Worm (Caenorhabditis elegans) whole organism, late embryonic: ENCODE measurements around the gene cnnm-2.
A peak's percentile ranks its signal among the peaks of the same experiment; 100 is the strongest.

ENCODE experiments used
- C08G9.2 ChIP-seq: sonication (generic microtip); optimal IDR thresholded peaks from 2 replicates; lab custom pipeline; 2016; ENCODE audit warnings: mild to moderate bottlenecking, missing genetic modification characterization, moderate library complexity, missing compliant biosample characterization
- C38D4.7 ChIP-seq: fragments of 200-800 bp; sonication (Bioruptor generic); optimal IDR thresholded peaks from 2 replicates; lab custom pipeline; 2018; ENCODE audit warnings: mild to moderate bottlenecking, missing genetic modification characterization, moderate library complexity, missing compliant biosample characterization
- F13H6.1 ChIP-seq: sonication (generic microtip); optimal IDR thresholded peaks from 2 replicates; lab custom pipeline; 2016; ENCODE audit warnings: missing genetic modification characterization, missing compliant biosample characterization
- K02D7.2 ChIP-seq: sonication (generic microtip); optimal IDR thresholded peaks from 2 replicates; lab custom pipeline; 2017; ENCODE audit warnings: mild to moderate bottlenecking, missing genetic modification characterization, missing compliant biosample characterization
- T23F11.4 ChIP-seq: fragments of 200-800 bp; sonication (Bioruptor generic); optimal IDR thresholded peaks from 2 replicates; lab custom pipeline; 2018; ENCODE audit warnings: mild to moderate bottlenecking, missing genetic modification characterization, missing compliant biosample characterization
- ama-1 ChIP-seq: fragments of 150-350 bp; optimal IDR thresholded peaks from 2 replicates; lab custom pipeline; 2014
- ceh-14 ChIP-seq: sonication (generic microtip); optimal IDR thresholded peaks from 2 replicates; lab custom pipeline; 2016; ENCODE audit warnings: missing genotype, missing genetic modification characterization, missing compliant biosample characterization
- ceh-18 ChIP-seq: sonication (generic microtip); optimal IDR thresholded peaks from 2 replicates; lab custom pipeline; 2016; ENCODE audit warnings: missing genetic modification characterization, missing compliant biosample characterization
- ceh-2 ChIP-seq: sonication (generic microtip); optimal IDR thresholded peaks from 2 replicates; lab custom pipeline; 2016; ENCODE audit warnings: missing genotype, missing genetic modification characterization, missing compliant biosample characterization
- ceh-24 ChIP-seq: sonication (generic microtip); optimal IDR thresholded peaks from 2 replicates; lab custom pipeline; 2016; ENCODE audit warnings: mild to moderate bottlenecking, missing genetic modification characterization, missing compliant biosample characterization
- ceh-30 ChIP-seq: fragments of 150-350 bp; optimal IDR thresholded peaks from 2 replicates; lab custom pipeline; 2014; ENCODE audit warnings: missing biosample characterization, missing genetic modification characterization
- ceh-31 ChIP-seq: sonication (generic microtip); optimal IDR thresholded peaks from 2 replicates; lab custom pipeline; 2016; ENCODE audit warnings: missing genetic modification characterization, missing compliant biosample characterization
- ceh-48 ChIP-seq: sonication (generic microtip); optimal IDR thresholded peaks from 2 replicates; lab custom pipeline; 2016; ENCODE audit warnings: missing genetic modification characterization, inconsistent platforms, missing compliant biosample characterization
- ceh-6 ChIP-seq: fragments of 200-800 bp; sonication (Bioruptor generic); optimal IDR thresholded peaks from 2 replicates; lab custom pipeline; 2018; ENCODE audit warnings: mild to moderate bottlenecking, missing genetic modification characterization, missing compliant biosample characterization
- elt-4 ChIP-seq: sonication (generic microtip); optimal IDR thresholded peaks from 2 replicates; lab custom pipeline; 2016; ENCODE audit warnings: missing genetic modification characterization, missing compliant biosample characterization
- fax-1 ChIP-seq: sonication (generic microtip); optimal IDR thresholded peaks from 2 replicates; lab custom pipeline; 2016; ENCODE audit warnings: missing genotype, missing genetic modification characterization, missing compliant biosample characterization
- fkh-6 ChIP-seq: sonication (generic microtip); optimal IDR thresholded peaks from 2 replicates; lab custom pipeline; 2016; ENCODE audit warnings: missing genetic modification characterization, missing compliant biosample characterization
- gmeb-2 ChIP-seq: sonication (generic microtip); optimal IDR thresholded peaks from 2 replicates; lab custom pipeline; 2016; ENCODE audit warnings: missing genetic modification characterization, inconsistent platforms, missing compliant biosample characterization
- hlh-13 ChIP-seq: fragments of 200-800 bp; sonication (Bioruptor generic); optimal IDR thresholded peaks from 2 replicates; lab custom pipeline; 2018; ENCODE audit warnings: mild to moderate bottlenecking, missing genetic modification characterization, missing compliant biosample characterization
- lim-6 ChIP-seq: sonication (generic microtip); optimal IDR thresholded peaks from 2 replicates; lab custom pipeline; 2016; ENCODE audit warnings: missing genetic modification characterization, missing compliant biosample characterization
- lin-11 ChIP-seq: fragments of 200-800 bp; sonication (Bioruptor generic); optimal IDR thresholded peaks from 2 replicates; lab custom pipeline; 2018; ENCODE audit warnings: mild to moderate bottlenecking, missing genetic modification characterization, missing compliant biosample characterization
- madf-2 ChIP-seq: sonication (generic microtip); optimal IDR thresholded peaks from 2 replicates; lab custom pipeline; 2017; ENCODE audit warnings: missing genetic modification characterization, missing compliant biosample characterization
- mec-3 ChIP-seq: sonication (generic microtip); optimal IDR thresholded peaks from 2 replicates; lab custom pipeline; 2016; ENCODE audit warnings: borderline replicate concordance, missing genetic modification characterization, missing compliant biosample characterization
- nhr-11 ChIP-seq: fragments of 150-350 bp; optimal IDR thresholded peaks from 2 replicates; lab custom pipeline; 2014; ENCODE audit warnings: missing biosample characterization, missing genetic modification characterization
- nhr-232 ChIP-seq: sonication (generic microtip); optimal IDR thresholded peaks from 2 replicates; lab custom pipeline; 2016; ENCODE audit warnings: missing genetic modification characterization, missing compliant biosample characterization
- odd-2 ChIP-seq: sonication (generic microtip); optimal IDR thresholded peaks from 2 replicates; lab custom pipeline; 2017; ENCODE audit warnings: antibody characterized with exemption, mild to moderate bottlenecking, missing genetic modification characterization, missing compliant biosample characterization
- pag-3 ChIP-seq: sonication (generic microtip); optimal IDR thresholded peaks from 2 replicates; lab custom pipeline; 2016; ENCODE audit warnings: missing compliant biosample characterization, missing genetic modification characterization, borderline replicate concordance
- pat-9 ChIP-seq: fragments of 200-800 bp; sonication (Bioruptor generic); optimal IDR thresholded peaks from 2 replicates; lab custom pipeline; 2018; ENCODE audit warnings: mild to moderate bottlenecking, missing genetic modification characterization, moderate library complexity, missing compliant biosample characterization
- pha-2 ChIP-seq: sonication (generic microtip); optimal IDR thresholded peaks from 2 replicates; lab custom pipeline; 2017; ENCODE audit warnings: mild to moderate bottlenecking, missing genetic modification characterization, missing compliant biosample characterization
- pha-4 ChIP-seq: fragments of 150-350 bp; optimal IDR thresholded peaks from 2 replicates; lab custom pipeline; 2018; ENCODE audit warnings: missing biosample characterization, missing genetic modification reagents, missing genetic modification characterization
- pqm-1 ChIP-seq: sonication (generic microtip); optimal IDR thresholded peaks from 2 replicates; lab custom pipeline; 2016; ENCODE audit warnings: missing genetic modification characterization, missing compliant biosample characterization
- ref-2 ChIP-seq: sonication (generic microtip); optimal IDR thresholded peaks from 2 replicates; lab custom pipeline; 2016; ENCODE audit warnings: missing genetic modification characterization, missing compliant biosample characterization
- sdc-2 ChIP-seq: sonication (generic microtip); optimal IDR thresholded peaks from 2 replicates; lab custom pipeline; 2016; ENCODE audit warnings: missing genotype, missing genetic modification characterization, missing compliant biosample characterization
- sox-2 ChIP-seq: fragments of 200-800 bp; sonication (Bioruptor generic); IDR thresholded peaks from 2 replicates; pipeline ENCODE4 v1.3.6; 2022; ENCODE audit warnings: missing genetic modification reagents, missing genetic modification characterization, missing compliant biosample characterization
- sox-4 ChIP-seq: sonication (generic microtip); optimal IDR thresholded peaks from 2 replicates; lab custom pipeline; 2017; ENCODE audit warnings: mild to moderate bottlenecking, missing genetic modification characterization, inconsistent platforms, missing compliant biosample characterization
- syd-9 ChIP-seq: sonication (generic microtip); optimal IDR thresholded peaks from 2 replicates; lab custom pipeline; 2016; ENCODE audit warnings: mild to moderate bottlenecking, missing genetic modification characterization, moderate library complexity, missing compliant biosample characterization
- tbx-7 ChIP-seq: sonication (generic microtip); optimal IDR thresholded peaks from 2 replicates; lab custom pipeline; 2016; ENCODE audit warnings: missing genotype, missing genetic modification characterization, missing compliant biosample characterization
- ttx-3 ChIP-seq: sonication (generic microtip); optimal IDR thresholded peaks from 2 replicates; lab custom pipeline; 2016; ENCODE audit warnings: missing genetic modification reagents, missing genetic modification characterization, missing compliant biosample characterization
- unc-42 ChIP-seq: sonication (generic microtip); optimal IDR thresholded peaks from 2 replicates; lab custom pipeline; 2016; ENCODE audit warnings: missing genotype, missing genetic modification characterization, missing compliant biosample characterization
- zip-5 ChIP-seq: sonication (generic microtip); optimal IDR thresholded peaks from 2 replicates; lab custom pipeline; 2016; ENCODE audit warnings: missing genetic modification characterization, missing compliant biosample characterization
- ztf-16 ChIP-seq: sonication (generic microtip); optimal IDR thresholded peaks from 2 replicates; lab custom pipeline; 2017; ENCODE audit warnings: missing genetic modification characterization, missing compliant biosample characterization

cnnm-2 gene

DNA sequence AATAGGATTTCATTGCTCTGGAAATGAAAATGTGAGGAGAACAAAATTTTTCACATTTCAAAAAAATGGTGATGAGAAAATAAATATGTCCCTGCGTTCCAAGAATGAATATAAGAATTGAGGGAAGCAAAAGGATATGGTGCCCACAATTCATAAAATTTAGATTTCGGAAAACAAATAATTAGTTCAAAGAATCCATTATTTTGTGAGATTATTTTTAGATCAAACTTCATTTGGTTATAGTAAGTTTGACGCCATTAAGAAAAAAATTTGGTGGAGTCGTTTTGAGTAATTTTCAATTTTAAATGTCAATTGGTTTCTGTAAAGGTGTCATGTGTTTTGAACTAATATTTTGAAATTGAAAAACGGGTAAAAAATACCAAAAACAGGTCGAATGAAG, 11.6 kb upstream of the cnnm-2 start:
- TF ChIP-seq ceh-18, result no peak

DNA sequence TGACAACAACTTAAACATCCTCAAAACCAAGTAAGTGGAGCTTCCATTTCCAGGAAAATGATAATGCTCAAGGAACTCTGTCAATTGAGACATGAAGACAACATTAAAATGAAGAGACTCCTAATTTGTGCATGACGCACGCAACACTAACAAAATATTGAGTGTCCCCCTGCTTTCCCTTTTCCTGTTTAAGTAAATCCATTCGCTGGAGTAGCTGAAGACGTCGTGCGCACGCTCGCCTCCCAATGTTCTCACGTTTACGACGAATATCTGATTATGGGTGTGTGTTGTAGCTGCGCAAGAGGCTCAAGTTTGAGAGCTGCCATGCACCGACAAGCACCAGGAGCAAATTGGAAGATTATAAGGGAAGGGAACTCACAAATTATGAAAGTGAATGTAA, 10.9 kb upstream of the cnnm-2 start:
- TF ChIP-seq ceh-31 (tag; lab: Kevin White, UChicago) (peak; percentile 26), unc-42 (peak; percentile 97), ceh-18 (no peak)
- TF ChIP-seq, all 69 proteins: peak for 2

DNA sequence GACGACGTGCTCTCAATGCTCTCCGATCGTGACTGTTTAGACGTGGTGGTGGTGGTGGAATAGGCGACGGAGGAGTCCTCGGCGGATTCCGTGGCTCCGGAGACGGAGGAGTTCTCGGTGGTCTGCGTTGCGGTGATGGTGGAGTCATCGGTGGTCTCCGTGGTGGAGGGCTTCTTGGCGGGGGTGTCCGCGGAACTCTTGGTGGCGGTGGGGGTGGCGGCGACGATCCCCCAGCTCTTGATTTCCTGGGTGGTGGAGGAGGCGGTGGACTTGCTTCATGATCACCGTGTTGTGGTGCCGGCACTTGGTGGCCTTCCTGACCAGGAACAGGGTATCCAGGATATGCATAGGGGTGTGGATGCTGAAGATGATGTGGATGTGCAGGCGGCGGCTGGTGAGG, 6.4 kb upstream of the cnnm-2 start:
- TF ChIP-seq pag-3, result no peak

DNA sequence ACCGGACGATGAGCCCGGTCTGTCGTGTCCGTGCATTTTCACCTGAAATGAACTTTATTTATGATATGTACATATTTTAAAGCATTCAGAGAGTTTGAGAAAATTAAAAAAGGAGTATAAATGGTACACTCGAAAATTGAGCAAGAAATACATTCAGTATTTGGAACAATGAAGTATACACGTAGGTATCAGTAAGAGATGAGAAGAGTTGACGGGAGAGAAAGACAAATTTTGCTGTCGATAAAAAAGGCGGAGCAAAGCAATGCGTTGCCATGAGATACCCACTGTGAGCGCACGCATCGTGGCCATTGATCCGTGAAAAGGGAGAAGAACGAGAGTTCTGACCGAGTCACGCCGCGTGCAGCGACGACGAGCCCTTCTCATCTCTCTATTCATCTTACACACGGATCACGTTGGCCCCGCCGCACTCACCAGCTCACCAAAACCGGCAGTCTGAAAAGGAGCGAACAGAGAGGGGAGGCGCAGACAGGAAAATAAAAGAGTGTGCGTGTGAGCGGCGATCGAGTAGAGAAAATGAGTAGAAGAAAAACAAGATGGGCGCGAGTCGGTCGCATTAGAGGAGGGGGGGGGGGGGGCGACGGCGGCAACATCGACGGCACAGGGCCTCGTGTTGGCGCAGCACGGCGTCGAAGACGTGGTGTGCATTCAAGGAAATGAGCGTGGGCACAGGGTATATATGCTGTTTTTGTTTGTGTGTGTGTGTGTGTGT, 5.7 kb upstream of the cnnm-2 start, which contains the start of gene R04E5.8:
Gene R04E5.8 (minus strand): TSS at position 51 of the 730 bp plus-strand sequence.
- TF ChIP-seq unc-42 (peak; percentile 36), ama-1 (lab: Kevin White, UChicago) (no peak), C08G9.2 (tag; lab: Kevin White, UChicago) (no peak), fkh-6 (tag; lab: Kevin White, UChicago) (peak; percentile 36), ref-2 (tag; lab: Kevin White, UChicago) (peak; percentile 11), ceh-24 (tag; lab: Kevin White, UChicago) (no peak)

DNA sequence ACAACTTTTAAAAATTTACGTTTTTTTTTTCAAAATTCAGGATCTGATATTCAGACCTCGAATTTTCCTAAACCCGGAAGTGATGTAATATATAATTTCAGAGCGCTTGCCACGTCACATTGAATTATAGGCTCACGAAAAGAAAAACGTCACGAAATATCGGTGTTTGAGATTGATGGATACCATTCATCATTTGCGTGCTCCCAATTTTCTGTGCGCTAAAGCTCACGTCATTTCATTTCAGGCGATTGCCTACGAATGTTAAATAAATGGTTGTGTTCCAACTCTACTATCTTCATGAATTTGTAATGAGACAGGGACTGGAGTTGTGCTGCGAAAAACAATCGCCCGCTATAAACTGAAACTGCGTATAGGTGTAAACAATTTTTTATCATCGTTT, 3.2 kb upstream of the cnnm-2 start:
- TF ChIP-seq K02D7.2, result no peak
- no peak for TF ChIP-seq odd-2 (tag; lab: Kevin White, UChicago)
- no peak for TF ChIP-seq elt-4 (tag; lab: Kevin White, UChicago)
- no peak for TF ChIP-seq syd-9 (tag; lab: Kevin White, UChicago)
- TF ChIP-seq ama-1 (lab: Kevin White, UChicago), result no peak
- TF ChIP-seq ceh-31 (tag; lab: Kevin White, UChicago), result no peak
- TF ChIP-seq ceh-14, result no peak
- no peak for TF ChIP-seq fax-1 (tag; lab: Kevin White, UChicago)
- no peak for TF ChIP-seq ztf-16 (tag; lab: Kevin White, UChicago)
- TF ChIP-seq tbx-7 (tag; lab: Kevin White, UChicago), result no peak
- no peak for TF ChIP-seq ceh-6 (GFP tag; lab: Kevin White, UChicago)
- no peak for TF ChIP-seq ceh-2 (tag; lab: Kevin White, UChicago)
- no peak for TF ChIP-seq lim-6 (tag; lab: Kevin White, UChicago)
- TF ChIP-seq T23F11.4, result no peak
- no peak for TF ChIP-seq zip-5
- no peak for TF ChIP-seq pha-4 (tag; lab: Kevin White, UChicago)
- no peak for TF ChIP-seq gmeb-2 (tag; lab: Kevin White, UChicago)
- TF ChIP-seq ceh-24 (tag; lab: Kevin White, UChicago), result no peak
- no peak for TF ChIP-seq sdc-2 (tag; lab: Kevin White, UChicago)
- TF ChIP-seq lin-11 (tag; lab: Kevin White, UChicago), result no peak

DNA sequence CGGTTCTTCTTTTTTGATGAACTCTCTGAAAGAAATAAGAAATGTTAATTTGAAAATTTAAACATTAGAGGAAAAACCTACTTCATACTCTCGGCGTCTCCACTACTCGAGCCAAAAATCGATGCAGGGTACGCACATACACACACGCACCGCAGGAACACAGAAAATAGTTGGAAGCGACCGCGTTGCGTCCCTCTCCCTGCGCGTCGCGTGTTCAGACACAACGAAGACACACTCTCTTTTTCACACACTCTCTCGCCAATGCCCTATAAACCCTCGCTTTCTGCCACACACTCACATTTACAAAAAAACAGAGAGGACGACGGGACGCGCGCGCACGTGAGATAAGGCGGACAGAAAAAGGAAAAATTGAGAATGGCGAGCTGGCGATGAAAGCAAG, 997 bp upstream of the cnnm-2 start, which contains the start of gene R04E5.9:
Gene R04E5.9 (minus strand): TSS at position 235 of the 400 bp plus-strand sequence.
- peak; percentile 47 for TF ChIP-seq pqm-1 (tag; lab: Kevin White, UChicago)
- peak; percentile 17 for TF ChIP-seq ttx-3 (tag; lab: Kevin White, UChicago)
- no peak for TF ChIP-seq pha-2 (tag; lab: Kevin White, UChicago)
- TF ChIP-seq ceh-6 (GFP tag; lab: Kevin White, UChicago), result no peak
- no peak for TF ChIP-seq ceh-24 (tag; lab: Kevin White, UChicago)
- no peak for TF ChIP-seq nhr-232 (tag; lab: Kevin White, UChicago)
- TF ChIP-seq ceh-14, result peak; percentile 67
- peak; percentile 25 for TF ChIP-seq sox-4 (tag; lab: Kevin White, UChicago)
- no peak for TF ChIP-seq T23F11.4
- TF ChIP-seq hlh-13 (GFP tag; lab: Kevin White, UChicago), result no peak
- TF ChIP-seq ceh-30, result no peak
- TF ChIP-seq mec-3 (tag; lab: Kevin White, UChicago), result no peak
- TF ChIP-seq C08G9.2 (tag; lab: Kevin White, UChicago), result peak; percentile 32
- TF ChIP-seq C38D4.7, result no peak
- TF ChIP-seq F13H6.1 (tag; lab: Kevin White, UChicago), result peak; percentile 54
- no peak for TF ChIP-seq madf-2 (tag; lab: Kevin White, UChicago)
- no peak for TF ChIP-seq pat-9
- no peak for TF ChIP-seq odd-2 (tag; lab: Kevin White, UChicago)
- TF ChIP-seq ama-1 (lab: Kevin White, UChicago), result no peak
- peak; percentile 42 for TF ChIP-seq syd-9 (tag; lab: Kevin White, UChicago)
- TF ChIP-seq nhr-11, result no peak
- TF ChIP-seq sox-2 (GFP tag; lab: Robert Waterston, UW), result no peak
- peak; percentile 85 for TF ChIP-seq ceh-48 (tag; lab: Kevin White, UChicago)
- TF ChIP-seq fkh-6 (tag; lab: Kevin White, UChicago), result peak; percentile 20
